Worm (Caenorhabditis elegans) whole organism, early embryonic: ENCODE results near the gene sri-62.

ENCODE experiments used
- F13C5.2 ChIP-seq: sonication (generic microtip); optimal IDR thresholded peaks from 2 replicates; lab custom pipeline; 2017; ENCODE audit warnings: mild to moderate bottlenecking, missing genetic modification characterization, inconsistent platforms, missing compliant biosample characterization
- ama-1 ChIP-seq: fragments of 150-350 bp; optimal IDR thresholded peaks from 2 replicates; lab custom pipeline; 2014
- ceh-36 ChIP-seq: sonication (generic microtip); optimal IDR thresholded peaks from 2 replicates; lab custom pipeline; 2016; ENCODE audit warnings: missing genetic modification characterization, inconsistent platforms, missing compliant biosample characterization
- ets-7 ChIP-seq: sonication (generic microtip); optimal IDR thresholded peaks from 2 replicates; lab custom pipeline; 2016; ENCODE audit warnings: missing genotype, missing genetic modification characterization, missing compliant biosample characterization
- flt-1 ChIP-seq: fragments of 200-800 bp; sonication (Bioruptor generic); IDR thresholded peaks from 2 replicates; pipeline ENCODE4 v1.3.6; 2022; ENCODE audit warnings: missing genetic modification characterization, missing compliant biosample characterization
- hmbx-1 ChIP-seq: sonication (generic microtip); optimal IDR thresholded peaks from 2 replicates; lab custom pipeline; 2016; ENCODE audit warnings: mild to moderate bottlenecking, missing genetic modification characterization, missing compliant biosample characterization
- hmg-4 ChIP-seq: fragments of 200-800 bp; sonication (Bioruptor generic); optimal IDR thresholded peaks from 2 replicates; lab custom pipeline; 2018; ENCODE audit warnings: mild to moderate bottlenecking, missing genetic modification characterization, missing compliant biosample characterization
- pes-1 ChIP-seq: fragments of 200-800 bp; sonication (Bioruptor generic); IDR thresholded peaks from 2 replicates; pipeline ENCODE4 v1.3.6; 2022; ENCODE audit warnings: missing genetic modification reagents, missing genetic modification characterization, missing compliant biosample characterization
- sea-1 ChIP-seq: fragments of 200-800 bp; sonication (Bioruptor generic); conservative IDR thresholded peaks from 2 replicates; pipeline ENCODE4 v1.3.6; 2022; ENCODE audit warnings: missing genetic modification characterization, missing compliant biosample characterization
- tbx-11 ChIP-seq: fragments of 200-800 bp; sonication (Bioruptor generic); IDR thresholded peaks from 2 replicates; pipeline ENCODE4 v1.3.6; 2022; ENCODE audit warnings: missing genetic modification characterization, missing compliant biosample characterization
- tra-4 ChIP-seq: sonication (generic microtip); optimal IDR thresholded peaks from 2 replicates; lab custom pipeline; 2017; ENCODE audit warnings: missing genetic modification characterization, missing compliant biosample characterization

- no peak for TF ChIP-seq sea-1 (GFP tag; lab: Robert Waterston, UW)
- no peak for TF ChIP-seq tra-4 (tag; lab: Kevin White, UChicago)
- TF ChIP-seq ama-1 (lab: Kevin White, UChicago): no peak
- TF ChIP-seq tbx-11 (GFP tag; lab: Robert Waterston, UW): no peak
- no peak for TF ChIP-seq F13C5.2 (tag; lab: Kevin White, UChicago)
- TF ChIP-seq ets-7 (tag; lab: Kevin White, UChicago): no peak
- TF ChIP-seq ceh-36 (tag; lab: Kevin White, UChicago): no peak
- no peak for TF ChIP-seq flt-1 (GFP tag; lab: Robert Waterston, UW)
- no peak for TF ChIP-seq hmg-4 (GFP tag; lab: Kevin White, UChicago)
- TF ChIP-seq pes-1 (GFP tag; lab: Robert Waterston, UW): no peak
- TF ChIP-seq hmbx-1 (tag; lab: Kevin White, UChicago): no peak
These were observed 12.6 kb upstream of the sri-62 start, which contains the start of gene T05A8.2 for ce11 chrII:2710919-2711318.
